Worm (Caenorhabditis elegans): ENCODE data around the gene W02H5.19.

DNA sequence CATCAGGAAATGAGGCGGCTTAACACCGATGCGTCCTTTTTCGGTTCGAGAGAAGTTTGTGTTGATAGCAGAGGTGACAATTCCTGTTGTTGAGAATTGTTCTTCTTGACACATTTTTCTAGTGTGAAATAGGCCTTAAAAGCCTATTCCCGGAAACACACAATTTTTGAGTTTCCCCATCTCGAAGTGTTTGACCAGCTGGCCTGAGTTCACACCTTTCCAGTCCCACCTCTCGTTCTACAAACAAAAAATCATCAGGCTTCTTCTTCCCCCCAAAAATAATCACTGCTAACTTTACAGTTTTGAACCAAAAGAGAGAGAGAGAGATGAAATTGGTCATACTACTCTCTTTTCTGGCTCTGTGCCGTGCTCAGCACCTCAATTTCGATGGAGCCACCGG is 27.9 kb downstream of the W02H5.19 start, which contains the start of gene W02G9.4:
- TF ChIP-seq let-526 (GFP tag; IDR thresholded peaks at IDR 0.05): no peak
- TF ChIP-seq rec-8 (tag; optimal IDR thresholded peaks at IDR 0.05): no peak
- TF ChIP-seq mxl-1 (tag; optimal IDR thresholded peaks at IDR 0.05): no peak
- no peak for TF ChIP-seq ekl-4 (GFP tag; IDR thresholded peaks at IDR 0.05)
- no peak for TF ChIP-seq mes-4 (tag; optimal IDR thresholded peaks at IDR 0.05)
- no peak for TF ChIP-seq ama-1 (optimal IDR thresholded peaks at IDR 0.05)
- no peak for TF ChIP-seq ama-1 (GFP tag; optimal IDR thresholded peaks at IDR 0.05)
